Fruit fly (Drosophila melanogaster): ENCODE results near the gene pdgy.

dm6 chrX:14893872-14894271 lies 59.5 kb downstream of the pdgy start:
- TF ChIP-seq EcR (GFP tag; optimal IDR thresholded peaks at IDR 0.05) (no peak), Dll (optimal IDR thresholded peaks at IDR 0.05) (no peak), psq (optimal IDR thresholded peaks at IDR 0.05) (no peak), pan (optimal IDR thresholded peaks at IDR 0.05) (no peak)
